Worm (Caenorhabditis elegans) whole organism, early embryonic: ENCODE results near the gene C14B9.8.

Experiments used
- F13C5.2 ChIP-seq: sonication (generic microtip); optimal IDR thresholded peaks from 2 replicates; lab custom pipeline; 2017; ENCODE audit warnings: mild to moderate bottlenecking, missing genetic modification characterization, inconsistent platforms, missing compliant biosample characterization
- aly-1 ChIP-seq: sonication (generic microtip); optimal IDR thresholded peaks from 2 replicates; lab custom pipeline; 2016; ENCODE audit warnings: missing genetic modification characterization, missing compliant biosample characterization
- ama-1 ChIP-seq: fragments of 150-350 bp; optimal IDR thresholded peaks from 2 replicates; lab custom pipeline; 2014
- ceh-36 ChIP-seq: sonication (generic microtip); optimal IDR thresholded peaks from 2 replicates; lab custom pipeline; 2016; ENCODE audit warnings: missing genetic modification characterization, inconsistent platforms, missing compliant biosample characterization
- hmg-4 ChIP-seq: fragments of 200-800 bp; sonication (Bioruptor generic); optimal IDR thresholded peaks from 2 replicates; lab custom pipeline; 2018; ENCODE audit warnings: mild to moderate bottlenecking, missing genetic modification characterization, missing compliant biosample characterization
- sea-1 ChIP-seq: fragments of 200-800 bp; sonication (Bioruptor generic); conservative IDR thresholded peaks from 2 replicates; pipeline ENCODE4 v1.3.6; 2022; ENCODE audit warnings: missing genetic modification characterization, missing compliant biosample characterization
- tbx-37 ChIP-seq: fragments of 200-800 bp; sonication (Bioruptor generic); conservative IDR thresholded peaks from 2 replicates; pipeline ENCODE4 v1.3.6; 2022; ENCODE audit warnings: missing genetic modification reagents, missing genetic modification characterization, missing compliant biosample characterization
- tra-4 ChIP-seq: sonication (generic microtip); optimal IDR thresholded peaks from 2 replicates; lab custom pipeline; 2017; ENCODE audit warnings: missing genetic modification characterization, missing compliant biosample characterization

- TF ChIP-seq F13C5.2 (no peak), ama-1 (lab: Kevin White, UChicago) (no peak), hmg-4 (no peak), tbx-37 (no peak), tra-4 (tag; lab: Kevin White, UChicago) (no peak), ceh-36 (tag; lab: Kevin White, UChicago) (no peak), sea-1 (GFP tag; lab: Robert Waterston, UW) (no peak), aly-1 (tag; lab: Kevin White, UChicago) (no peak)
These were observed 22.5 kb downstream of the C14B9.8 start for ce11 chrIII:8121923-8122322.
